Worm (Caenorhabditis elegans) whole organism, young adult: ENCODE results near the gene znf-598.

Source experiments
- C06A6.2 ChIP-seq: fragments of 200-800 bp; sonication (Bioruptor generic); conservative IDR thresholded peaks from 2 replicates; pipeline ENCODE4 v1.3.6; 2022; ENCODE audit warnings: missing genetic modification characterization, missing compliant biosample characterization
- F10E7.11 ChIP-seq: sonication (generic microtip); optimal IDR thresholded peaks from 2 replicates; lab custom pipeline; 2017; ENCODE audit warnings: mild to moderate bottlenecking, missing genetic modification characterization, moderate library complexity, missing compliant biosample characterization
- F33H1.4 ChIP-seq: fragments of 200-800 bp; sonication (Bioruptor generic); IDR thresholded peaks from 2 replicates; pipeline ENCODE4 v1.3.6; 2022; ENCODE audit warnings: missing genetic modification reagents, missing genetic modification characterization, missing compliant biosample characterization
- F37B4.10 ChIP-seq: fragments of 200-800 bp; sonication (Bioruptor generic); IDR thresholded peaks from 2 replicates; pipeline ENCODE4 v1.3.6; 2022; ENCODE audit warnings: missing genetic modification characterization, missing compliant biosample characterization
- F49E8.2 ChIP-seq: sonication (generic microtip); optimal IDR thresholded peaks from 3 replicates; lab custom pipeline; 2017; ENCODE audit warnings: missing genetic modification characterization, mild to moderate bottlenecking, missing compliant biosample characterization, antibody characterized with exemption, moderate library complexity; ENCODE audit not compliant: insufficient read depth
- T26A5.8 ChIP-seq: sonication (generic microtip); optimal IDR thresholded peaks from 2 replicates; lab custom pipeline; 2016; ENCODE audit warnings: missing genetic modification characterization, missing compliant biosample characterization
- ZK185.1 ChIP-seq: sonication (generic microtip); optimal IDR thresholded peaks from 2 replicates; lab custom pipeline; 2016; ENCODE audit warnings: mild to moderate bottlenecking, missing genetic modification characterization, missing compliant biosample characterization; ENCODE audit not compliant: poor library complexity, severe bottlenecking
- ama-1 ChIP-seq, 3 experiments: fragments of 150-350 bp in 1 of 3; sonication (generic microtip) in 2 of 3; optimal IDR thresholded peaks; 2 replicates each; lab custom pipeline; 2014 to 2018; ENCODE audit warnings: missing biosample characterization in 2 of 3, missing genetic modification characterization in 2 of 3, missing genetic modification reagents in 2 of 3
- aptf-2 ChIP-seq: fragments of 200-800 bp; sonication (Bioruptor generic); conservative IDR thresholded peaks from 2 replicates; pipeline ENCODE4 v1.3.6; 2022; ENCODE audit warnings: missing genetic modification reagents, missing genetic modification characterization, missing compliant biosample characterization
- atf-7 ChIP-seq: sonication (generic microtip); optimal IDR thresholded peaks from 2 replicates; lab custom pipeline; 2017; ENCODE audit warnings: mild to moderate bottlenecking, missing genetic modification characterization, missing compliant biosample characterization
- ccch-3 ChIP-seq: fragments of 200-800 bp; sonication (Bioruptor generic); optimal IDR thresholded peaks from 2 replicates; lab custom pipeline; 2018; ENCODE audit warnings: mild to moderate bottlenecking, missing genetic modification characterization, missing compliant biosample characterization
- ceh-100 ChIP-seq: fragments of 200-800 bp; sonication (Bioruptor generic); IDR thresholded peaks from 2 replicates; pipeline ENCODE4 v1.3.6; 2022; ENCODE audit warnings: missing genetic modification reagents, missing genetic modification characterization, missing compliant biosample characterization
- dpl-1 ChIP-seq: fragments of 150-350 bp; optimal IDR thresholded peaks from 2 replicates; lab custom pipeline; 2014; ENCODE audit warnings: missing biosample characterization, missing genetic modification reagents, missing genetic modification characterization
- egl-44 ChIP-seq: fragments of 200-800 bp; sonication (Bioruptor generic); IDR thresholded peaks from 2 replicates; pipeline ENCODE4 v1.3.6; 2022; ENCODE audit warnings: missing genetic modification reagents, missing genetic modification characterization, missing compliant biosample characterization
- egrh-3 ChIP-seq: fragments of 200-800 bp; sonication (Bioruptor generic); IDR thresholded peaks from 2 replicates; pipeline ENCODE4 v1.3.6; 2022; ENCODE audit warnings: missing genetic modification reagents, missing genetic modification characterization, missing compliant biosample characterization
- gei-17 ChIP-seq: fragments of 200-800 bp; sonication (Bioruptor generic); optimal IDR thresholded peaks from 2 replicates; lab custom pipeline; 2018; ENCODE audit warnings: mild to moderate bottlenecking, missing genetic modification characterization, missing compliant biosample characterization
- him-1 ChIP-seq: sonication (generic microtip); optimal IDR thresholded peaks from 2 replicates; lab custom pipeline; 2016; ENCODE audit warnings: missing genotype, missing genetic modification reagents, missing genetic modification characterization, missing compliant biosample characterization
- hlh-12 ChIP-seq: sonication (generic microtip); optimal IDR thresholded peaks from 2 replicates; lab custom pipeline; 2016; ENCODE audit warnings: missing genetic modification characterization, missing compliant biosample characterization
- madf-10 ChIP-seq: sonication (generic microtip); optimal IDR thresholded peaks from 2 replicates; lab custom pipeline; 2016; ENCODE audit warnings: mild to moderate bottlenecking, missing genetic modification characterization, missing compliant biosample characterization
- madf-3 ChIP-seq: fragments of 200-800 bp; sonication (Bioruptor generic); IDR thresholded peaks from 2 replicates; pipeline ENCODE4 v1.3.6; 2022; ENCODE audit warnings: missing genetic modification reagents, missing genetic modification characterization, missing compliant biosample characterization
- mcd-1 ChIP-seq: fragments of 200-800 bp; sonication (Bioruptor generic); IDR thresholded peaks from 2 replicates; pipeline ENCODE4 v1.3.6; 2022; ENCODE audit warnings: missing genetic modification reagents, missing genetic modification characterization, missing compliant biosample characterization
- mes-4 ChIP-seq: sonication (generic microtip); optimal IDR thresholded peaks from 2 replicates; lab custom pipeline; 2016; ENCODE audit warnings: missing genotype, missing genetic modification characterization, missing compliant biosample characterization
- nhr-90 ChIP-seq: sonication (generic microtip); optimal IDR thresholded peaks from 2 replicates; lab custom pipeline; 2016; ENCODE audit warnings: missing genotype, mild to moderate bottlenecking, missing genetic modification characterization, missing compliant biosample characterization
- snpc-4 ChIP-seq, 5 experiments: fragments of 150-350 bp in 1 of 5; sonication (generic microtip) in 4 of 5; optimal IDR thresholded peaks; 2 replicates each; lab custom pipeline; 2014 to 2018; ENCODE audit warnings: missing genetic modification characterization in 5 of 5, missing biosample characterization in 3 of 5, antibody characterized with exemption in 2 of 5, mild to moderate bottlenecking in 2 of 5, missing compliant biosample characterization in 2 of 5, missing genotype in 2 of 5, moderate library complexity in 2 of 5, missing genetic modification reagents in 1 of 5
- somi-1 ChIP-seq: fragments of 200-800 bp; sonication (Bioruptor generic); optimal IDR thresholded peaks from 2 replicates; lab custom pipeline; 2018; ENCODE audit warnings: mild to moderate bottlenecking, missing genetic modification characterization, missing compliant biosample characterization
- tlf-1 ChIP-seq: fragments of 200-800 bp; sonication (Bioruptor generic); optimal IDR thresholded peaks from 2 replicates; lab custom pipeline; 2018; ENCODE audit warnings: mild to moderate bottlenecking, missing genetic modification characterization, missing compliant biosample characterization
- xnd-1 ChIP-seq: sonication (generic microtip); optimal IDR thresholded peaks from 2 replicates; lab custom pipeline; 2016; ENCODE audit warnings: missing genotype, missing genetic modification reagents, missing genetic modification characterization, missing compliant biosample characterization
- zim-3 ChIP-seq: sonication (generic microtip); optimal IDR thresholded peaks from 2 replicates; lab custom pipeline; 2017; ENCODE audit warnings: mild to moderate bottlenecking, missing genetic modification characterization, moderate library complexity, missing compliant biosample characterization
- ztf-25 ChIP-seq: fragments of 200-800 bp; sonication (Bioruptor generic); IDR thresholded peaks from 2 replicates; pipeline ENCODE4 v1.3.6; 2022; ENCODE audit warnings: missing genetic modification reagents, missing genetic modification characterization, missing compliant biosample characterization
- ztf-26 ChIP-seq: sonication (generic microtip); optimal IDR thresholded peaks from 2 replicates; lab custom pipeline; 2017; ENCODE audit warnings: missing genetic modification characterization, missing compliant biosample characterization
- ztf-28 ChIP-seq: fragments of 200-800 bp; sonication (Bioruptor generic); IDR thresholded peaks from 2 replicates; pipeline ENCODE4 v1.3.6; 2022; ENCODE audit warnings: missing genetic modification reagents, missing genetic modification characterization, missing compliant biosample characterization

The znf-598 gene

DNA sequence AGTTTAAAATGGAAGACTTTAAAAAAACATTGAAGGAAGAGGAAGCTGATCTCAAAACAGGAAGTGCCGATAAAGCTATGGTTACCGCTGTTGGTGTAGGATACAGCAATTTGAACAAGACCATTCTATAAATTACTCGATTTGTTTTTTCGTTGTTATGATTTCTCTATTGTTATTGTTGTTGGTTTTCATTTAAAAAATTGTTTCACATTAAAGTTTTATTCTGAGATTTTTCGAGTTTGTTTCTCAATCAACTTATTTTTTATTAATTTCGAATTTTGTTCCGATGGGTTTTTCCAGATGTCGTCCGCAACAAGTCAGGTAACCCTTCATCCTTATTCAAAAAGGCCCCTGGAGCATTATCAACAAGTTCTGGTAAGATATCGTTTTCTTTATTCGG is 26.2 kb downstream of the znf-598 start, which contains the start of gene ZK1127.12:
ZK1127.12 (plus strand) TSS at position 301 of the 400 bp plus-strand sequence.
- TF ChIP-seq tlf-1 (GFP tag; lab: Kevin White, UChicago), result no peak
- TF ChIP-seq ztf-28 (GFP tag; lab: Robert Waterston, UW), result no peak
- TF ChIP-seq F49E8.2, result no peak
- TF ChIP-seq ccch-3 (GFP tag; lab: Kevin White, UChicago), result no peak
- no peak for TF ChIP-seq mes-4 (tag; lab: Kevin White, UChicago)
- TF ChIP-seq F10E7.11 (tag; lab: Kevin White, UChicago), result no peak
- no peak for TF ChIP-seq xnd-1 (tag; lab: Kevin White, UChicago)
- no peak for TF ChIP-seq aptf-2
- no peak for TF ChIP-seq nhr-90 (tag; lab: Kevin White, UChicago)

DNA sequence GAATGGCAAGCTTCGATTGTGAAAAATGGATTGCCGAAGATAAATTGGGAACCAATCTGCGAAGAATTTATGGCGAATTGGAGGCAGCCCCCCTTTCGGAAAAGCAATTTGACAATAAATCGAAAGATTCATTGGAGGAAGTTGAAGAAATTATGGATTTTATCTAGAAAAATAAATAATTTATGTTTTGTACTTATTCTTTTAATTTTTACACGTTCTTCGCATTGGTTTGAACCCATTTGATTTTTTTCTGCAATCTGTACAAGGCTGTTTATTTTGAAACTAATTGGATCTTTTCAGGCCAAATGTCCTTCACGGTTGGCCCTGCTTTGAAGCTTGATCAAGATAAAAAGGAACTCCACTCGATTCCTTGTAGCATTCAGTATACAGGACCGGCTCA is 27.4 kb downstream of the znf-598 start, which contains the start of gene ZK1127.13:
ZK1127.13 (plus strand) TSS at position 301 of the 400 bp plus-strand sequence.
- no peak for TF ChIP-seq C06A6.2 (GFP tag; lab: Robert Waterston, UW)
- no peak for TF ChIP-seq F33H1.4 (GFP tag; lab: Robert Waterston, UW)
- TF ChIP-seq madf-10 (tag; lab: Kevin White, UChicago), result no peak
- TF ChIP-seq mes-4 (tag; lab: Kevin White, UChicago), result no peak

DNA sequence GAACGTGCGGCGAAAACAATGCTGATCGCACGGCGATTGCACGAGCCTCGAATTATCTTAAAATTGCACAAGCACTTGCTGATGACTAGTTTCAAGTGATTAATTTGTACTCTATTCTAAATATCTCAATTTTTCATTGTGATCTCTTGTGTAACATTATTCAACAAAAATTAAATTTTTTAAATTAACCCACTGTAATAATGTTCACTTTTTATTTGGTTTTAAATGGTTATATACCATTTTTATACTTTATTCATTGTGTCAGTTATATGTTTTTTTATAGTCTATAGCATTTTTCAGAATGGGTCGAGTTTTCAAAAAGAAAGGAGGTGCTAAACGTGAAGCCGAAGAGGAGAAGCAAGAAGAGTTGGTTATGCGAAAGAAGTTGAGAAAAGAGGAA is 28.0 kb downstream of the znf-598 start, which contains the start of gene ZK1127.4:
ZK1127.4 (plus strand) TSS at position 301 of the 400 bp plus-strand sequence.
- TF ChIP-seq T26A5.8 (tag; lab: Kevin White, UChicago) (no peak), somi-1 (GFP tag; lab: Kevin White, UChicago) (no peak), dpl-1 (GFP tag; lab: Kevin White, UChicago) (no peak), madf-10 (tag; lab: Kevin White, UChicago) (no peak), xnd-1 (tag; lab: Kevin White, UChicago) (no peak), ZK185.1 (no peak), ceh-100 (GFP tag; lab: Robert Waterston, UW) (no peak), egrh-3 (GFP tag; lab: Robert Waterston, UW) (no peak)

DNA sequence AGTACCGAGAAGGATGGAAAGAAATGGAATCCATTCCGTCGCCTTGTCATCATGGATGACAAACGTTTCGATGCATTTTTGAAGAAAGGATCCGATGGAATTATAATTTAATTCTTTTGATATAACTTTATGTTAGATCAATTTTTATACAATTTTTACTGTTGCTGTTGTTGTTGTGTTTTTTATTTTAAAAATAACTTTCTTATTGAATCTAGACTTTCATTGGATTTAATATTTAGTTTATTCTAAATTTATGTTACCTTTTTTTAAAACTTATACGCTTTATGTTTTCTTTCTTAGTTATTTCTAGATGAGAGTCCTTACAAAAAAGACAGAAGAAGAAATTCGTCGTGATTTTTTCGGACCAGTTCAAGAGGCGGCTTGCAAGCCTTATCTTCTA is 29.4 kb downstream of the znf-598 start, which contains the start of gene ZK1127.3:
ZK1127.3 (plus strand) TSS at position 301 of the 400 bp plus-strand sequence.
- no peak for TF ChIP-seq atf-7 (tag; lab: Kevin White, UChicago)
- no peak for TF ChIP-seq ztf-25 (GFP tag; lab: Robert Waterston, UW)
- no peak for TF ChIP-seq madf-3 (GFP tag; lab: Robert Waterston, UW)
- TF ChIP-seq snpc-4 (GFP tag; optimal IDR thresholded peaks at IDR 0.05; lab: Kevin White, UChicago), result no peak
- no peak for TF ChIP-seq snpc-4 (tag; optimal IDR thresholded peaks at IDR 0.05; lab: Kevin White, UChicago)
- no peak for TF ChIP-seq gei-17 (GFP tag; lab: Kevin White, UChicago)
- TF ChIP-seq ama-1 (optimal IDR thresholded peaks at IDR 0.05; lab: Kevin White, UChicago), result no peak
- no peak for TF ChIP-seq ama-1 (GFP tag; optimal IDR thresholded peaks at IDR 0.05; lab: Kevin White, UChicago)
- TF ChIP-seq ztf-26, result no peak
- TF ChIP-seq hlh-12 (tag; lab: Kevin White, UChicago), result no peak
- no peak for TF ChIP-seq somi-1 (GFP tag; lab: Kevin White, UChicago)
- TF ChIP-seq mcd-1, result no peak
- TF ChIP-seq, all 124 proteins: peak for 0

DNA sequence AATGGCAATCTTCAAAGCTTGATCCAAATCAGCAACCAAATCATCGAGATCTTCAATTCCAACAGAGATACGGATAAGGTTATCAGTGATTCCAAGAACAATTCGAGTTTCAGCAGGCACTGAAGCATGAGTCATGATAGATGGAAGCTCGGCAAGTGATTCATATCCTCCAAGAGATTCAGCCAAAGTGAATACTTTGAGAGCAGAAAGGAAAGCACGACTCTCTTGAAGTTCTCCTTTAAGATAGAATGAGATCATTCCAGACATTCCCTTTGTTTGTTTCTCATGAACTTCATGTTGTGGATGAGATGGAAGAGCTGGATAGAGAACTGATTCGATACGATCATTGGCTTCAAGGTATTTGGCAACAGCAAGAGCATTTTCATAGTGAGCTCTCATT is 30.7 kb downstream of the znf-598 start:
- TF ChIP-seq him-1 (tag; lab: Kevin White, UChicago), result peak; percentile 28
- 0 out of 2 replicates have a peak, but pooled peaks have one; percentile 12 for TF ChIP-seq mcd-1
- no peak for TF ChIP-seq zim-3 (tag; lab: Kevin White, UChicago)
- TF ChIP-seq F37B4.10 (GFP tag; lab: Robert Waterston, UW), result no peak
- TF ChIP-seq egl-44 (GFP tag; lab: Robert Waterston, UW), result 0 out of 2 replicates have a peak, but pooled peaks have one; percentile 17
- TF ChIP-seq, all 124 proteins: peak for 3
